Fruit fly (Drosophila melanogaster): ENCODE results near the gene twit.

The twit gene

DNA sequence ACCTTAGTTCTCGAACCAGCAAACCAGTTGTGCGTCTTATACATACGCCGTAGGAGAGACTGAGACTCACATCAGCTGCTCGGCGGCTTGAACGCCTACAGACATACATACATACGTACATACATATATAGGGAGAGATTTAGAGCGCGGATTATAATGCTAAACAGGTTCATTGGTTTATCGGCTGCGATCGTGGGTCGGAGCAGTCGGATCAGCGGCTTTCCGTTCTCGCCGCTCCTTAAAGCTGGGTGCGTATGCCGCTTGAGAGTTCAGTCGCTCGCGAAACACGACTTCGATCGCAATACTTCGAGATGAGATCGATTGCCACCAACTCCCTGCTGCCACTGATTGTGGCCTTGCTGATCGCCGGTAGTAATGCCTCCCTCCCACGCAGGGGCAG, 27.1 kb upstream of the twit start (continued):
- TF ChIP-seq CG4328 (GFP tag; optimal IDR thresholded peaks at IDR 0.05) (no peak), vnd (GFP tag; IDR thresholded peaks at IDR 0.05; ENCODE audit: partially characterized antibody) (no peak), CG32532 (GFP tag; IDR thresholded peaks at IDR 0.05) (0 out of 2 replicates have a peak, but pooled peaks have one; percentile 23), crol (GFP tag; IDR thresholded peaks at IDR 0.05) (no peak), CG3995 (GFP tag; optimal IDR thresholded peaks at IDR 0.05) (no peak), CG9876 (GFP tag; optimal IDR thresholded peaks at IDR 0.05) (no peak), cg (GFP tag; optimal IDR thresholded peaks at IDR 0.05) (no peak), CG8281 (tag; optimal IDR thresholded peaks at IDR 0.05) (no peak), CG12769 (tag; optimal IDR thresholded peaks at IDR 0.05) (peak; percentile 60), CG7271 (tag; optimal IDR thresholded peaks at IDR 0.05) (no peak), gsb (GFP tag; IDR thresholded peaks at IDR 0.05) (no peak), klu (GFP tag; IDR thresholded peaks at IDR 0.05) (no peak), wor (GFP tag; IDR thresholded peaks at IDR 0.05) (no peak), CG15479 (GFP tag; optimal IDR thresholded peaks at IDR 0.05) (no peak), CG32772 (GFP tag; IDR thresholded peaks at IDR 0.05) (no peak), MESR4 (GFP tag; optimal IDR thresholded peaks at IDR 0.05) (no peak), PHDP (tag; optimal IDR thresholded peaks at IDR 0.05) (no peak), Dip2 (GFP tag; IDR thresholded peaks at IDR 0.05) (no peak), CG12299 (tag; optimal IDR thresholded peaks at IDR 0.05) (no peak), CG2202 (tag; optimal IDR thresholded peaks at IDR 0.05) (no peak), CG6854 (GFP tag; optimal IDR thresholded peaks at IDR 0.05) (no peak), CG12104 (GFP tag; optimal IDR thresholded peaks at IDR 0.05) (no peak), CG17912 (GFP tag; optimal IDR thresholded peaks at IDR 0.05) (no peak), CG9817 (tag; optimal IDR thresholded peaks at IDR 0.05) (no peak), Mad (GFP tag; optimal IDR thresholded peaks at IDR 0.05) (no peak), ara (GFP tag; IDR thresholded peaks at IDR 0.05) (no peak), pho (GFP tag; optimal IDR thresholded peaks at IDR 0.05) (no peak), CG18476 (GFP tag; optimal IDR thresholded peaks at IDR 0.05) (no peak), Stat92E (GFP tag; optimal IDR thresholded peaks at IDR 0.05) (no peak), Neu2 (GFP tag; optimal IDR thresholded peaks at IDR 0.05; ENCODE audit: borderline replicate concordance) (no peak), tll (GFP tag; optimal IDR thresholded peaks at IDR 0.05) (no peak), vvl (GFP tag; IDR thresholded peaks at IDR 0.05) (peak; percentile 26; the same call in 1 of the 2 replicates), Jarid2 (GFP tag; optimal IDR thresholded peaks at IDR 0.05) (peak; percentile 11), Med (GFP tag) (peak; percentile 51), Bdp1 (GFP tag; optimal IDR thresholded peaks at IDR 0.05) (no peak), CG10366 (GFP tag; IDR thresholded peaks at IDR 0.05) (no peak), ac (GFP tag; optimal IDR thresholded peaks at IDR 0.05) (no peak), CG2712 (tag; optimal IDR thresholded peaks at IDR 0.05) (no peak), CHES-1-like (GFP tag; optimal IDR thresholded peaks at IDR 0.05) (no peak), CG14965 (GFP tag; optimal IDR thresholded peaks at IDR 0.05; ENCODE audit: borderline replicate concordance) (no peak), Trl (optimal IDR thresholded peaks at IDR 0.05) (peak in 1 of 2 experiments; percentile 7), Trl (GFP tag; optimal IDR thresholded peaks at IDR 0.05) (no peak), CG12236 (GFP tag; optimal IDR thresholded peaks at IDR 0.05) (no peak), CG8388 (GFP tag; optimal IDR thresholded peaks at IDR 0.05) (no peak), Bteb2 (GFP tag; optimal IDR thresholded peaks at IDR 0.05) (no peak), CG15269 (tag; optimal IDR thresholded peaks at IDR 0.05) (no peak), kni (GFP tag; optimal IDR thresholded peaks at IDR 0.05) (peak; percentile 75), Oli (tag; optimal IDR thresholded peaks at IDR 0.05) (no peak), ham (GFP tag; IDR thresholded peaks at IDR 0.05) (no peak), CG6689 (GFP tag; IDR thresholded peaks at IDR 0.05) (no peak), grn (GFP tag; optimal IDR thresholded peaks at IDR 0.05) (peak; percentile 60)

Measured in whole organism, embryonic.